Worm (Caenorhabditis elegans): ENCODE results near the gene Y39A3A.3.

DNA sequence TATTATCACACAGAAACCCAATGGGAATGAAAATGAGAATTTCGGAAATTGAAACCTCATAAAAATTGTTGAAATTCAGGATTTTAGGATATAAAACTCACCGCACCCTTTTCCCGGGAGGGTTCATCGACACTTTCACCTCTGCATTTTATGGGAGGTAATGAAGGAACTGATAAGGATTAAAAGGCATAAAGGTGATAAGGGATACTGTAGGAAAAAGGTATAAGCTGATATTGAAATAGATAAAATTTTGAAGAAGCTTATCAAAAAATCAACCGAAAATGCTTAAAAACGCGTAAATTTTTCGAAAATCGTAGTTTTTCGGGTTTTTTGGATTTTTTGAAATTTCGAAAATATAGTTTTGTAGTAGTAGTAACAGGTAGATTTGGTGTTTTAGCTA lies 17.7 kb downstream of the Y39A3A.3 start:
- TF ChIP-seq W03F9.2 (tag; optimal IDR thresholded peaks at IDR 0.05): no peak
- no peak for TF ChIP-seq dao-5 (tag; optimal IDR thresholded peaks at IDR 0.05)
